Fruit fly (Drosophila melanogaster) whole organism, embryonic: ENCODE results near the gene CG5968.

ENCODE experiments used
- Aef1 ChIP-seq: fragments of 200-800 bp; sonication (Bioruptor generic); IDR thresholded peaks from 3 replicates; pipeline ENCODE4 v1.3.6; 2022; ENCODE audit warnings: missing biosample characterization, missing genetic modification characterization
- CG10274 ChIP-seq: fragments of 200-800 bp; sonication (Bioruptor generic); optimal IDR thresholded peaks from 3 replicates; lab custom pipeline; 2017; ENCODE audit warnings: missing biosample characterization, mild to moderate bottlenecking, missing genetic modification characterization
- CG10462 ChIP-seq: fragments of 200-800 bp; sonication (Bioruptor generic); optimal IDR thresholded peaks from 2 replicates; lab custom pipeline; 2016; ENCODE audit warnings: missing biosample characterization, missing genetic modification characterization
- CG10543 ChIP-seq: fragments of 200-800 bp; sonication (Bioruptor generic); optimal IDR thresholded peaks from 3 replicates; lab custom pipeline; 2017; ENCODE audit warnings: missing biosample characterization, mild to moderate bottlenecking, missing genetic modification characterization, moderate library complexity
- CG11247 ChIP-seq: fragments of 200-800 bp; sonication (Bioruptor generic); IDR thresholded peaks from 2 replicates; pipeline ENCODE4 v1.3.6; 2022; ENCODE audit warnings: missing biosample characterization, missing genetic modification characterization
- CG12942 ChIP-seq: fragments of 200-800 bp; sonication (Bioruptor generic); optimal IDR thresholded peaks from 3 replicates; lab custom pipeline; 2016; ENCODE audit warnings: missing biosample characterization, missing genetic modification characterization
- CG13775 ChIP-seq: fragments of 200-800 bp; sonication (Bioruptor generic); optimal IDR thresholded peaks from 3 replicates; lab custom pipeline; 2017; ENCODE audit warnings: missing biosample characterization, mild to moderate bottlenecking, missing genetic modification characterization
- CG14667 ChIP-seq: fragments of 200-800 bp; sonication (Bioruptor generic); IDR thresholded peaks from 2 replicates; pipeline ENCODE4 v1.3.6; 2022; ENCODE audit warnings: missing biosample characterization, missing genetic modification characterization
- CG14860 ChIP-seq: fragments of 200-800 bp; sonication (Bioruptor generic); IDR thresholded peaks from 3 replicates; pipeline ENCODE4 v1.3.6; 2022; ENCODE audit warnings: missing biosample characterization, missing genetic modification characterization; ENCODE audit not compliant: partially characterized antibody
- CG15269 ChIP-seq: fragments of 200-800 bp; sonication (Bioruptor generic); optimal IDR thresholded peaks from 2 replicates; lab custom pipeline; 2018; ENCODE audit warnings: missing biosample characterization, mild to moderate bottlenecking, missing genetic modification characterization, moderate library complexity
- CG15479 ChIP-seq: fragments of 200-800 bp; sonication (Bioruptor generic); optimal IDR thresholded peaks from 3 replicates; lab custom pipeline; 2019; ENCODE audit warnings: missing biosample characterization, mild to moderate bottlenecking, missing genetic modification characterization, moderate library complexity
- CG15601 ChIP-seq: fragments of 200-800 bp; sonication (Bioruptor generic); optimal IDR thresholded peaks from 3 replicates; lab custom pipeline; 2019; ENCODE audit warnings: missing biosample characterization, mild to moderate bottlenecking, missing genetic modification characterization, moderate library complexity
- CG1647 ChIP-seq: fragments of 200-800 bp; sonication (Bioruptor generic); optimal IDR thresholded peaks from 3 replicates; lab custom pipeline; 2016; ENCODE audit warnings: missing biosample characterization, missing genetic modification characterization
- CG17612 ChIP-seq: fragments of 200-800 bp; sonication (Bioruptor generic); IDR thresholded peaks from 2 replicates; pipeline ENCODE4 v1.3.6; 2022; ENCODE audit warnings: missing biosample characterization, missing genetic modification characterization
- CG2202 ChIP-seq: fragments of 200-800 bp; sonication (Bioruptor generic); optimal IDR thresholded peaks from 2 replicates; lab custom pipeline; 2018; ENCODE audit warnings: missing biosample characterization, mild to moderate bottlenecking, missing genetic modification characterization
- CG30020 ChIP-seq: fragments of 200-800 bp; optimal IDR thresholded peaks from 2 replicates; lab custom pipeline; 2019; ENCODE audit warnings: missing biosample characterization, mild to moderate bottlenecking, missing genetic modification characterization, moderate library complexity
- CG34376 ChIP-seq: fragments of 200-800 bp; sonication (Bioruptor generic); optimal IDR thresholded peaks from 2 replicates; lab custom pipeline; 2018; ENCODE audit warnings: missing biosample characterization, mild to moderate bottlenecking, missing genetic modification characterization
- CG7372 ChIP-seq: fragments of 200-800 bp; sonication (Bioruptor generic); IDR thresholded peaks from 2 replicates; pipeline ENCODE4 v1.3.6; 2022; ENCODE audit warnings: missing biosample characterization, missing genetic modification characterization
- CG7839 ChIP-seq: fragments of 200-800 bp; sonication (Bioruptor generic); optimal IDR thresholded peaks from 3 replicates; lab custom pipeline; 2018; ENCODE audit warnings: missing biosample characterization, mild to moderate bottlenecking, missing genetic modification characterization, moderate library complexity
- CG7963 ChIP-seq: fragments of 200-800 bp; sonication (Bioruptor generic); IDR thresholded peaks from 3 replicates; pipeline ENCODE4 v1.3.6; 2022; ENCODE audit warnings: missing biosample characterization, missing genetic modification characterization; ENCODE audit not compliant: partially characterized antibody
- CG9437 ChIP-seq: fragments of 200-800 bp; sonication (Bioruptor generic); optimal IDR thresholded peaks from 2 replicates; lab custom pipeline; 2018; ENCODE audit warnings: missing biosample characterization, mild to moderate bottlenecking, missing genetic modification characterization
- Fer3 ChIP-seq: fragments of 200-800 bp; sonication (Bioruptor generic); optimal IDR thresholded peaks from 2 replicates; lab custom pipeline; 2018; ENCODE audit warnings: missing biosample characterization, mild to moderate bottlenecking, missing genetic modification characterization, moderate library complexity
- HLHmδ ChIP-seq: fragments of 200-800 bp; sonication (Bioruptor generic); optimal IDR thresholded peaks from 2 replicates; lab custom pipeline; 2018; ENCODE audit warnings: missing biosample characterization, mild to moderate bottlenecking, missing genetic modification characterization, moderate library complexity
- HmgD ChIP-seq: fragments of 200-800 bp; sonication (Bioruptor generic); optimal IDR thresholded peaks from 3 replicates; lab custom pipeline; 2016; ENCODE audit warnings: missing biosample characterization, missing genetic modification characterization
- Jarid2 ChIP-seq: fragments of 200-800 bp; sonication (Bioruptor generic); optimal IDR thresholded peaks from 3 replicates; lab custom pipeline; 2017; ENCODE audit warnings: mild to moderate bottlenecking, missing biosample characterization, missing genetic modification reagents, missing genetic modification characterization
- Ravus ChIP-seq: fragments of 200-800 bp; sonication (Bioruptor generic); IDR thresholded peaks from 2 replicates; pipeline ENCODE4 v1.3.6; 2022; ENCODE audit warnings: missing biosample characterization, missing genetic modification characterization
- Rfx ChIP-seq: fragments of 200-800 bp; sonication (Bioruptor generic); IDR thresholded peaks from 2 replicates; pipeline ENCODE4 v1.3.6; 2022; ENCODE audit warnings: missing biosample characterization, missing genetic modification characterization
- Tbp ChIP-seq: fragments of >200 bp; optimal IDR thresholded peaks from 2 replicates; lab custom pipeline; 2018; ENCODE audit warnings: missing biosample characterization, missing genetic modification characterization
- aop ChIP-seq: fragments of 200-800 bp; sonication (Bioruptor generic); IDR thresholded peaks from 2 replicates; pipeline ENCODE4 v1.3.6; 2022; ENCODE audit warnings: missing biosample characterization, missing genetic modification characterization
- bigmax ChIP-seq: fragments of 200-800 bp; sonication (Bioruptor generic); optimal IDR thresholded peaks from 2 replicates; lab custom pipeline; 2018; ENCODE audit warnings: missing biosample characterization, mild to moderate bottlenecking, missing genetic modification characterization
- btn ChIP-seq: fragments of 200-800 bp; sonication (Bioruptor generic); optimal IDR thresholded peaks from 2 replicates; lab custom pipeline; 2016; ENCODE audit warnings: missing biosample characterization, missing genetic modification characterization
- cas ChIP-seq: fragments of 200-800 bp; sonication (Bioruptor generic); IDR thresholded peaks from 2 replicates; pipeline ENCODE4 v1.3.6; 2022; ENCODE audit warnings: missing biosample characterization, missing genetic modification characterization
- corto ChIP-seq: fragments of 200-800 bp; sonication (Bioruptor generic); optimal IDR thresholded peaks from 2 replicates; lab custom pipeline; 2016; ENCODE audit warnings: missing biosample characterization, mild to moderate bottlenecking, missing genetic modification characterization, moderate library complexity
- crol ChIP-seq: fragments of 200-800 bp; sonication (Bioruptor generic); IDR thresholded peaks from 2 replicates; pipeline ENCODE4 v1.3.6; 2022; ENCODE audit warnings: missing biosample characterization, missing genetic modification characterization
- fu2 ChIP-seq: fragments of 200-800 bp; sonication (Bioruptor generic); optimal IDR thresholded peaks from 2 replicates; lab custom pipeline; 2016; ENCODE audit warnings: missing biosample characterization, missing genetic modification characterization
- hb ChIP-seq: fragments of 200-800 bp; sonication (Bioruptor generic); IDR thresholded peaks from 3 replicates; pipeline ENCODE4 v1.3.6; 2022; ENCODE audit warnings: missing biosample characterization, missing genetic modification characterization; ENCODE audit not compliant: partially characterized antibody
- kah ChIP-seq: fragments of 200-800 bp; sonication (Bioruptor generic); optimal IDR thresholded peaks from 2 replicates; lab custom pipeline; 2018; ENCODE audit warnings: missing biosample characterization, mild to moderate bottlenecking, missing genetic modification characterization
- ken ChIP-seq: fragments of 200-800 bp; sonication (Bioruptor generic); IDR thresholded peaks from 3 replicates; pipeline ENCODE4 v1.3.6; 2022; ENCODE audit warnings: missing biosample characterization, missing genetic modification characterization
- kni ChIP-seq: fragments of 200-800 bp; sonication (Bioruptor generic); optimal IDR thresholded peaks from 3 replicates; lab custom pipeline; 2017; ENCODE audit warnings: mild to moderate bottlenecking, missing biosample characterization, missing genetic modification reagents, missing genetic modification characterization
- lov ChIP-seq, 2 experiments: fragments of 200-800 bp in 1 of 2; fragments of >200 bp in 1 of 2; sonication (Bioruptor generic) in 1 of 2; IDR thresholded peaks in 1 of 2; optimal IDR thresholded peaks in 1 of 2; 2 replicates in 1 of 2; 3 replicates in 1 of 2; pipeline versions ENCODE4 v1.3.6 to Lab custom; 2017 to 2022; ENCODE audit warnings: missing biosample characterization in 1 of 2, missing genetic modification characterization in 1 of 2
- nom ChIP-seq: fragments of 200-800 bp; sonication (Bioruptor generic); optimal IDR thresholded peaks from 2 replicates; lab custom pipeline; 2017; ENCODE audit warnings: missing biosample characterization, missing genetic modification characterization, mild to moderate bottlenecking, moderate library complexity, missing genetic modification reagents
- pita ChIP-seq: fragments of 200-800 bp; sonication (Bioruptor generic); optimal IDR thresholded peaks from 2 replicates; lab custom pipeline; 2017; ENCODE audit warnings: missing biosample characterization, mild to moderate bottlenecking, missing genetic modification characterization
- ro ChIP-seq: fragments of 200-800 bp; sonication (Bioruptor generic); IDR thresholded peaks from 2 replicates; pipeline ENCODE4 v1.3.6; 2022; ENCODE audit warnings: missing biosample characterization, missing genetic modification characterization
- run ChIP-seq: fragments of 200-800 bp; sonication (Bioruptor generic); optimal IDR thresholded peaks from 3 replicates; lab custom pipeline; 2018; ENCODE audit warnings: missing biosample characterization, mild to moderate bottlenecking, missing genetic modification characterization
- sc ChIP-seq, 3 experiments: fragments of >200 bp in 2 of 3; fragments of 200-800 bp in 1 of 3; sonication (Bioruptor generic) in 1 of 3; optimal IDR thresholded peaks; 2 replicates in 2 of 3; 3 replicates in 1 of 3; lab custom pipeline; 2017; ENCODE audit warnings: mild to moderate bottlenecking in 1 of 3, missing biosample characterization in 1 of 3, missing genetic modification characterization in 1 of 3, missing genetic modification reagents in 1 of 3
- sd ChIP-seq: fragments of 200-800 bp; sonication (Bioruptor generic); optimal IDR thresholded peaks from 3 replicates; lab custom pipeline; 2018; ENCODE audit warnings: missing biosample characterization, mild to moderate bottlenecking, missing genetic modification characterization, moderate library complexity
- slou ChIP-seq: fragments of 200-800 bp; sonication (Bioruptor generic); optimal IDR thresholded peaks from 3 replicates; lab custom pipeline; 2016; ENCODE audit warnings: missing biosample characterization, missing genetic modification characterization
- slp2 ChIP-seq: fragments of 200-800 bp; sonication (Bioruptor generic); optimal IDR thresholded peaks from 2 replicates; lab custom pipeline; 2016; ENCODE audit warnings: missing biosample characterization, missing genetic modification characterization
- tx ChIP-seq: fragments of 200-800 bp; sonication (Bioruptor generic); optimal IDR thresholded peaks from 2 replicates; lab custom pipeline; 2016; ENCODE audit warnings: missing biosample characterization, missing genetic modification characterization
- wor ChIP-seq: fragments of 200-800 bp; sonication (Bioruptor generic); IDR thresholded peaks from 2 replicates; pipeline ENCODE4 v1.3.6; 2022; ENCODE audit warnings: missing biosample characterization, missing genetic modification characterization
- yki ChIP-seq: fragments of >200 bp; optimal IDR thresholded peaks from 3 replicates; lab custom pipeline; 2018

Gene CG5968

dm6 chr2L:16544563-16545066 is 5.1 kb downstream of the CG5968 start, which contains the start of gene mtgo (continued):
- TF ChIP-seq lov (optimal IDR thresholded peaks at IDR 0.05; lab: Kevin White, UChicago) (no peak), lov (GFP tag; IDR thresholded peaks at IDR 0.05; lab: Robert Waterston, UW) (no peak), CG12942 (GFP tag; lab: Kevin White, UChicago) (no peak), CG14667 (GFP tag; lab: Robert Waterston, UW) (no peak), CG7839 (tag; lab: Kevin White, UChicago) (peak; percentile 10), kni (GFP tag; lab: Kevin White, UChicago) (no peak), CG15479 (no peak), Fer3 (tag; lab: Kevin White, UChicago) (peak; percentile 73), Ravus (GFP tag; lab: Robert Waterston, UW) (no peak), Jarid2 (GFP tag; lab: Kevin White, UChicago) (peak; percentile 24), CG15269 (tag; lab: Kevin White, UChicago) (peak; percentile 52), ken (GFP tag; lab: Robert Waterston, UW) (no peak), CG10543 (GFP tag; lab: Kevin White, UChicago) (no peak), Tbp (no peak), bigmax (GFP tag; lab: Kevin White, UChicago) (no peak), corto (GFP tag; lab: Kevin White, UChicago) (no peak), HLHmδ (no peak), CG1647 (no peak), cas (GFP tag; lab: Robert Waterston, UW) (no peak), CG9437 (GFP tag; lab: Kevin White, UChicago) (peak; percentile 95), CG10274 (GFP tag; lab: Kevin White, UChicago) (peak; percentile 18), Rfx (GFP tag; lab: Robert Waterston, UW) (no peak), run (tag; lab: Kevin White, UChicago) (no peak), nom (GFP tag; lab: Kevin White, UChicago) (no peak), slp2 (GFP tag; lab: Kevin White, UChicago) (no peak), sd (tag; lab: Kevin White, UChicago) (peak; percentile 34), tx (GFP tag; lab: Kevin White, UChicago) (no peak), crol (no peak), fu2 (GFP tag; lab: Kevin White, UChicago) (no peak), kah (peak; percentile 20), CG15601 (tag; lab: Kevin White, UChicago) (no peak), CG7372 (GFP tag; lab: Robert Waterston, UW) (peak; percentile 28; the same call in 1 of the 2 replicates), ro (GFP tag; lab: Robert Waterston, UW) (no peak), Aef1 (GFP tag; lab: Robert Waterston, UW) (no peak), sc (optimal IDR thresholded peaks at IDR 0.05; lab: Kevin White, UChicago) (no peak), sc (GFP tag; optimal IDR thresholded peaks at IDR 0.05; lab: Kevin White, UChicago) (no peak), yki (no peak), CG17612 (GFP tag; lab: Robert Waterston, UW) (no peak), pita (GFP tag; lab: Kevin White, UChicago) (no peak), CG11247 (GFP tag; lab: Robert Waterston, UW) (no peak), CG10462 (GFP tag; lab: Kevin White, UChicago) (no peak), HmgD (GFP tag; lab: Kevin White, UChicago) (no peak), btn (no peak), wor (no peak), CG30020 (tag; lab: Kevin White, UChicago) (no peak), CG13775 (no peak), aop (GFP tag; lab: Robert Waterston, UW) (no peak), slou (GFP tag; lab: Kevin White, UChicago) (no peak), CG14860 (GFP tag; lab: Robert Waterston, UW) (no peak), CG34376 (GFP tag; lab: Kevin White, UChicago) (no peak), CG7963 (GFP tag; lab: Robert Waterston, UW) (no peak), hb (GFP tag; lab: Robert Waterston, UW) (no peak), CG2202 (no peak)
